Fruit fly (Drosophila melanogaster) whole organism, embryonic: Measurements from ENCODE around the gene CG13862.

Experiments used
- Antp ChIP-seq: fragments of 200-800 bp; sonication (Bioruptor generic); optimal IDR thresholded peaks from 3 replicates; lab custom pipeline; 2016; ENCODE audit warnings: missing biosample characterization, missing genetic modification characterization
- CG12219 ChIP-seq: fragments of 200-800 bp; sonication (Bioruptor generic); optimal IDR thresholded peaks from 3 replicates; lab custom pipeline; 2018; ENCODE audit warnings: missing biosample characterization, mild to moderate bottlenecking, missing genetic modification characterization
- CG4730 ChIP-seq: fragments of 200-800 bp; sonication (Bioruptor generic); IDR thresholded peaks from 2 replicates; pipeline ENCODE4 v1.3.6; 2022; ENCODE audit warnings: missing biosample characterization, missing genetic modification characterization
- Doc3 ChIP-seq: fragments of 200-800 bp; sonication (Bioruptor generic); IDR thresholded peaks from 3 replicates; pipeline ENCODE4 v1.3.6; 2022; ENCODE audit warnings: missing biosample characterization, missing genetic modification characterization; ENCODE audit not compliant: partially characterized antibody
- Hey ChIP-seq: fragments of 200-800 bp; sonication (Bioruptor generic); optimal IDR thresholded peaks from 3 replicates; lab custom pipeline; 2018; ENCODE audit warnings: missing biosample characterization, mild to moderate bottlenecking, missing genetic modification characterization
- NfI ChIP-seq: fragments of 200-800 bp; sonication (Bioruptor generic); optimal IDR thresholded peaks from 3 replicates; lab custom pipeline; 2018; ENCODE audit warnings: missing biosample characterization, mild to moderate bottlenecking, missing genetic modification characterization, moderate library complexity
- Vsx1 ChIP-seq: fragments of 200-800 bp; sonication (Bioruptor generic); optimal IDR thresholded peaks from 2 replicates; lab custom pipeline; 2017; ENCODE audit warnings: missing biosample characterization, mild to moderate bottlenecking, missing genetic modification characterization, missing genetic modification reagents
- btn ChIP-seq: fragments of 200-800 bp; sonication (Bioruptor generic); optimal IDR thresholded peaks from 2 replicates; lab custom pipeline; 2016; ENCODE audit warnings: missing biosample characterization, missing genetic modification characterization
- gce ChIP-seq: fragments of 200-800 bp; sonication (Bioruptor generic); IDR thresholded peaks from 3 replicates; pipeline ENCODE4 v1.3.6; 2022; ENCODE audit warnings: missing biosample characterization, missing genetic modification characterization
- salm ChIP-seq: fragments of 200-800 bp; sonication (Bioruptor generic); optimal IDR thresholded peaks from 2 replicates; lab custom pipeline; 2018; ENCODE audit warnings: missing biosample characterization, mild to moderate bottlenecking, missing genetic modification characterization
- zfh1 ChIP-seq: fragments of 200-800 bp; sonication (Bioruptor generic); IDR thresholded peaks from 3 replicates; pipeline ENCODE4 v1.3.6; 2022; ENCODE audit warnings: missing biosample characterization, missing genetic modification characterization

dm6 chr3R:22287470-22287869 lies 44.3 kb upstream of the CG13862 start:
- no peak for TF ChIP-seq zfh1 (GFP tag; lab: Robert Waterston, UW)
- TF ChIP-seq CG4730: no peak
- no peak for TF ChIP-seq Antp (GFP tag; lab: Kevin White, UChicago)
- TF ChIP-seq Doc3: no peak
- TF ChIP-seq NfI: no peak
- no peak for TF ChIP-seq Hey (tag; lab: Kevin White, UChicago)
- no peak for TF ChIP-seq salm (tag; lab: Kevin White, UChicago)
- no peak for TF ChIP-seq CG12219 (GFP tag; lab: Kevin White, UChicago)
- TF ChIP-seq btn (GFP tag; lab: Kevin White, UChicago): no peak
- TF ChIP-seq Vsx1 (GFP tag; lab: Kevin White, UChicago): no peak
- TF ChIP-seq gce: no peak
